Worm (Caenorhabditis elegans) whole organism, mixed stage, embryonic: Measurements from ENCODE around the gene Y75B8A.44.

Experiments
- M03D4.4 ChIP-seq: sonication (generic microtip); optimal IDR thresholded peaks from 2 replicates; lab custom pipeline; 2017; ENCODE audit warnings: mild to moderate bottlenecking, missing genetic modification characterization, missing compliant biosample characterization
- blmp-1 ChIP-seq: fragments of 150-350 bp; optimal IDR thresholded peaks from 2 replicates; lab custom pipeline; 2014; ENCODE audit warnings: missing biosample characterization, missing genetic modification characterization
- ceh-39 ChIP-seq: fragments of 150-350 bp; optimal IDR thresholded peaks from 2 replicates; lab custom pipeline; 2014; ENCODE audit warnings: missing biosample characterization, missing genetic modification characterization
- elt-1 ChIP-seq: sonication (generic microtip); optimal IDR thresholded peaks from 2 replicates; lab custom pipeline; 2017; ENCODE audit warnings: missing genetic modification characterization, mild to moderate bottlenecking, missing compliant biosample characterization, antibody characterized with exemption, moderate library complexity, borderline replicate concordance; ENCODE audit not compliant: insufficient read depth
- sptf-1 ChIP-seq: sonication (generic microtip); optimal IDR thresholded peaks from 2 replicates; lab custom pipeline; 2017; ENCODE audit warnings: mild to moderate bottlenecking, missing genetic modification characterization, moderate library complexity, missing compliant biosample characterization
- ztf-11 ChIP-seq: fragments of 150-350 bp; optimal IDR thresholded peaks from 2 replicates; lab custom pipeline; 2014; ENCODE audit warnings: missing biosample characterization, missing genetic modification characterization

DNA sequence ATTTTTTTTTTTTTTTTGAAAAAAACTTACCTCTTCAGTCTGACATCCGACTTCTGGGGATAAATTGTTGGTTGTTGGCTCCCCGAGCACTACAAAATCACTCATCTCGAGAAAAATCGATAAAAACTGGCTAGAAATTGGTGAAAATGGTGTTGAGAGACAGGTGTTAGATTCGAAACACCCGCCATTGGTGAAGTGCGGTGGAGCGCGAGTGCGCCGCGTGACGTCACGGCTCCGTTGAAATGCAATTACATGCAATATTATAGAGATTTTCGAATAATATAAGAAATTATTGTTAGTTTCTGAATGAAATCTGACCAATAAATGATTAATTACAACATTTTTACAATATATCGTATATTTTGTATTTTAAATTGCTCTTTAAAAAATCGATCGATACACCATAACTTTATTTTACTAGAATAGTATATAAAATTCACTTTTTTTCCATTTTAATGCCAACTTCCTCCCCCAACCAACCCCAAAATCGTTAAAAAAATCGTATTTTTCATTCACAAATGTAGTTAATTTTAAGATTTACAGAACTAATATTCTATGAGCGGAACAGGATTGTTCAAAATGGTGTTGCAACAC is 31.9 kb downstream of the Y75B8A.44 start, which contains the start of the genes Y75B8A.18 and Y75B8A.19:
- TF ChIP-seq elt-1 (no peak), ceh-39 (tag; lab: Kevin White, UChicago) (peak; percentile 50), M03D4.4 (tag; lab: Kevin White, UChicago) (no peak), ztf-11 (tag; lab: Kevin White, UChicago) (no peak), sptf-1 (tag; lab: Kevin White, UChicago) (no peak), blmp-1 (tag; lab: Kevin White, UChicago) (no peak)
